Worm (Caenorhabditis elegans) whole organism, L1 larva: Measurements from ENCODE around the gene clec-233.

Experiments used
- ets-5 ChIP-seq: fragments of 200-800 bp; sonication (Bioruptor generic); IDR thresholded peaks from 2 replicates; pipeline ENCODE4 v1.3.6; 2022; ENCODE audit warnings: missing genetic modification characterization, missing compliant biosample characterization
- fkh-8 ChIP-seq: sonication (generic microtip); optimal IDR thresholded peaks from 2 replicates; lab custom pipeline; 2016; ENCODE audit warnings: mild to moderate bottlenecking, missing genetic modification characterization, missing compliant biosample characterization
- lin-35 ChIP-seq, 2 experiments: fragments of 150-350 bp; optimal IDR thresholded peaks; 2 replicates each; lab custom pipeline; 2014; ENCODE audit warnings: missing biosample characterization in 2 of 2, missing genetic modification characterization in 2 of 2, missing genetic modification reagents in 2 of 2
- nhr-12 ChIP-seq: sonication (generic microtip); optimal IDR thresholded peaks from 2 replicates; lab custom pipeline; 2017; ENCODE audit warnings: missing biosample characterization, missing genetic modification characterization
- nhr-76 ChIP-seq: sonication (generic microtip); optimal IDR thresholded peaks from 2 replicates; lab custom pipeline; 2017; ENCODE audit warnings: missing biosample characterization, missing genetic modification characterization
- nhr-77 ChIP-seq: fragments of 150-350 bp; optimal IDR thresholded peaks from 2 replicates; lab custom pipeline; 2014; ENCODE audit warnings: missing biosample characterization, missing genetic modification characterization
- sup-37 ChIP-seq: fragments of 200-800 bp; sonication (Bioruptor generic); optimal IDR thresholded peaks from 2 replicates; lab custom pipeline; 2018; ENCODE audit warnings: mild to moderate bottlenecking, missing genetic modification characterization, missing compliant biosample characterization
- ztf-11 ChIP-seq, 2 experiments: sonication (generic microtip); optimal IDR thresholded peaks; 2 replicates each; lab custom pipeline; 2016 to 2017; ENCODE audit warnings: missing genetic modification characterization in 2 of 2, missing biosample characterization in 1 of 2, missing compliant biosample characterization in 1 of 2

- TF ChIP-seq lin-35 (GFP tag; optimal IDR thresholded peaks at IDR 0.05; lab: Kevin White, UChicago) (no peak), ztf-11 (tag; optimal IDR thresholded peaks at IDR 0.05; lab: Kevin White, UChicago) (no peak), nhr-76 (tag; lab: Kevin White, UChicago) (no peak), nhr-12 (no peak), fkh-8 (tag; lab: Kevin White, UChicago) (no peak), sup-37 (GFP tag; lab: Kevin White, UChicago) (no peak), ets-5 (no peak), nhr-77 (tag; lab: Kevin White, UChicago) (no peak)
Observed at ce11 chrV:16225524-16226116, 8.1 kb upstream of the clec-233 start.
